Worm (Caenorhabditis elegans) whole organism, dauer: ENCODE results near the gene aqp-5.

Experiments used
- unc-62 ChIP-seq: sonication (generic microtip); optimal IDR thresholded peaks from 2 replicates; lab custom pipeline; 2017; ENCODE audit warnings: missing biosample characterization, missing genetic modification reagents, missing genetic modification characterization

Gene aqp-5

DNA sequence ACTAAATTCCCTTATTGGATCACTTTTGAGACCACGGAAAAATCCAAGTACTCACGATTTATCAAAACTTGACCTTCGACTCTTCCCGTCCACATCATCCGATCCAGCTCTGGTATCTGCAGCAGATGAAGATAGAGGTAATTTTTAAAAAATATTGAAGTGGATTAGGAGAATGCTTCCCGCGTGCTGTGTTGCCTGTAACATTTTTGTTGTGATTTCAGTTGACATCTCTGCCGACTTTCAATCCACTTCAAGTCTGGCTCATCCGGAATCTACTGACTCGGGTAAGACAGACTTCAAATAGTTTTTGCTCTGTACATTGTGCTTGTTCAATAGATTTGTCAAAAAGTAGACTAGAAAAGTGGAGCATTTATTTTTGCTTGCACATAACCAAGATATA is 16.1 kb upstream of the aqp-5 start:
- TF ChIP-seq unc-62 (GFP tag; lab: Kevin White, UChicago), result no peak

DNA sequence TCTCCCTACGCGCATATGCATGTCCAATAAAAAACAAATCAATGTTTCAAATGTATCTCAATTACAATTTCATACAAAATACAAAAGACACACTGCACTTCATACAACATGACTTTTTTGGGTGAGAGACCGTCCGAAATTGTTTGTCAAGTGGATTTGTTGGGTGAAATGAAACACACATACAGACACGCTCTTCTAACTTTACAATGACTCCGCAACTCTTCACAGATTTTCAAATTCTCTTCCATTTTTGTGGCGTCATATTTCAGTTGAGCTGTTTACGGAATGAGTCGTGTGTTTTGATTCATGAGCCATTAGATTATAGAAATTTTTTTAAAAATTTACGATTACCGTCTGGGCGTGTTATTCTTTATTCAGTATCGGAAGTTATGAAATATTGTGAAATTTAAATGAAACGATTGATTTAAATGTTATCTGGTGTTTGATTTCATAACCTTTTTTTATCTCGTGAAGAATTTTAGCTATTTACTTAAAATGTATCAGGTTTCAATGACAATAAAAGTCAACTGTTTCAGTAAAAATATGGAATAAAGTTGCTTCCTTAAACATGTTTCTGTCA is 14.6 kb upstream of the aqp-5 start:
- TF ChIP-seq unc-62 (GFP tag; lab: Kevin White, UChicago), result no peak

DNA sequence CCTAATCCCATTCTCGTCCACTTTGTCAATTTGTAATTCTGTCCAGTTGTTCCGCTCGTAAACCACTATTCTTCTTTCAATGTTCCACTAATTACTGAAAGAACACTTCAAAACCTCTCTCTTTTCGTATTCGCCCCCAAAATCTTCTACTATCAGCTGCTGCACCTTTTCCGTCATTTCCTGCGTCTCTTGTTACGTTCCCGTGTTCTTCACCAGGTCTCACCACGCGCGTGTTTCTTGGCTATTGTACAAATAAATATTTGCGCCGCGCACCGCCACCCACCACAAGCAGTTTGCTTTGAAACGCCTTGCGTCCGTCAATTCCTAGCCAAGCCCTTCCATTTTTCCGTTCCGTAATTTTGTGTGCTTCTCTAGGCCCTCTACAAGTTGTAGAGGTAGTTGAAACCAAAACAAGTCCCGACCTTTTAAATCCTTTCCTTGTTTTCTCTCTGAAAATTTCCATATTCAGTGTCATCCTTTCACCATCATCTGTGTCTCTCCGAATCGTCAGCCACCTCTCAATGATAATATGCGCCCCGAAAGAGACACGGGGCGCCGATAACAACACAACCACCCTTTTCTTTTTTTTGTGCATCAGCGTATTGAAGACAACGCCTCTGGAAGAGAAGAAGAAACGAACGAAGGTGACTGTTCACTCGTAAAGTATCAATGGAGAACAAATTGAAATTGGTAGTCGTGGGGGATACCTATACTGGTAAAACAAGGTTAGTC is 13.3 kb upstream of the aqp-5 start, which contains the start of the genes crp-1 and Y32F6B.9:
crp-1 (plus strand) TSS at position 468 of the 732 bp plus-strand sequence.
Y32F6B.9 (plus strand) TSS at position 603 of the 732 bp plus-strand sequence.
- TF ChIP-seq unc-62 (GFP tag; lab: Kevin White, UChicago), result no peak

DNA sequence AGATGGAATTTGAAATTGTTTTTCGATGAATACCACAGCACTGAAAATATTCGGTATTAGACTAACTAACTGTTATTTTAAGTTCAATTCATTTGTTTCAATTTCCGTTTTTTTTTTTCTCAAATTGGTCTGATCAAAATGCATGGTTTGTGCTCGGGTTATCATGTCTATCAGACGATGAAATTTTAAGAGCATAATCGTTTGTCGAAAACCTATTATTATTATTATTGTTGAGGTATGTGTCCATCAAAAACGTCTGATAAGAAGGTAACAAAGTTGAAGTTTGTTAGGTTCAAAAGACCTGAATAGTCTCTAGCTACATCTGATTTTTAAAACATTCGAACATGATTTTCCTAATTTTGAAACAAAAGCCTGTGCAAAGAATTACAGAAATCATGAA is 7.5 kb upstream of the aqp-5 start:
- TF ChIP-seq unc-62 (GFP tag; lab: Kevin White, UChicago), result no peak

DNA sequence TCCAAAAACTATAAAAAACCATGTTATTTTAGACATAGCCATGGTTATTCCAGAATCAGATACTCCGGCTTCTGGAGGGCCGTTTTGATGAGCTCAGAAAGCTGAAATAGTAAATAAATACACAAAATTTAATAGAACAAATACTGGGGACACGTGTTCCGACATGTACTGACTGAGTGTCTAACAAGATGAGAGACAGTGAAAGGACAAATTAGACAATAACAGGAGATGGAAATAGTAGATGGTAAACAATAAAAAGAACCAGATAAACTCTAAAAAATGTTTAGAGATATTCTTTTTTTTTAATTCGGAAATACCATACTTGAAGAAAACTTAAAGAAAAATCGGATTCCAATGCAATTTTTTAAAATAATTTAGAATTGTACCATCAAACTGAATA is 6.9 kb upstream of the aqp-5 start, which contains the start of gene Y32F6B.1:
Y32F6B.1 (minus strand) TSS at position 101 of the 400 bp plus-strand sequence.
- no peak for TF ChIP-seq unc-62 (GFP tag; lab: Kevin White, UChicago)

DNA sequence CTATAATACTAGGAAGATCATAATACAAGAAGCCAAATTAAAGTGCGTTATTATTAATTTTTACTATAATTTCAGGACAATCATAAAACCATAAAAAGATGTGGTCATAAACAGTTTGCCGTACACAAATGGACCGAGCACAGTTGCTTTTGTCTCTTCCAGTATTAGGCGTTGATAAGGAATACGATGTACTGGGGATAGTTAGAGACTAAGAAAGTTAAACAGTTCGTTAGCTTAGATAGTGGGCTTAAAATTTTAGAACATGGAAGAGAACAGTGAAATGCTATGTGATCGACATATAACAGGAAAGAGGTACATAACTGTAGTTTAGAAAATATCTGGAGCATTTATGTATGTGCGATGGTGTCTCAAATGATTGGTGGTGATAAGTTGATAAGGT is 6.2 kb upstream of the aqp-5 start:
- TF ChIP-seq unc-62 (GFP tag; lab: Kevin White, UChicago), result no peak

DNA sequence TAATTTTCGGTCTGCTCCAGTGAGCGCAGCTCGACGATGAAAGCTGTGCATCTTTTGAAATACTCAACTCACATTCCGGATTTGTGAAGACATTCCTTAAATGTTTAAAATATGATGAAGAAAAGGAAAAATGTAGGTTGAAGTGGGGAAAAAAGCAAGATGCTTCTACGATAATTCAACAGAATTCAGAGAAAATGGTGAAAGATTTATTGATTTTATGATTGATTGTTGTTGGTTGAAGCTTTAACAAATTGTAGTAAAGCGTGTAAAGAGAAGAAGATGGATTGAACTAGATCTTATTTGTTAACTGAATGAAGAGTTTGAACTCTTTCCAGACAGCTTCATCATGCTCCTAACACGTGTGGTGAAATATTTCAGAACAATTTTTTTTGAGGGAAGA is 1.5 kb upstream of the aqp-5 start, which contains the start of gene ncx-5:
ncx-5 (minus strand) TSS at position 101 of the 400 bp plus-strand sequence.
- no peak for TF ChIP-seq unc-62 (GFP tag; lab: Kevin White, UChicago)

DNA sequence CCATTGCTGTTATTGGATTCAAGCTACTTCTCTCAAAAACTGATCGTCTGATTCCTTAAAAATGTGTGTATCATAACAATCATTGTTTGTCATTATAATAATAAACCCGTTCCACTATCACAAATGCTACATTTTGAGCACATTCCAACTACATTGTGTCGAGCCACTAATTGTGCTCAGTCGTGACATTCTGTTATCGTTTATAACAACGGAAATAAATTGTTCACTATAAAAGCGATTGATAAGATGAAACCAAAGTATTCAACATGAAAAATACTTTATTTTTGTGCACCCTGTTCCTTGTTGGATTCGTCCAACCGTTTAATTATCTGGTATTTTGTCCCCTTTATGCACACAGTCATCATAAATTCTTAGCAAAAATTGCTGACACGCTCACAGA is 1.6 kb downstream of the aqp-5 start, which contains the start of gene ugt-33:
ugt-33 (plus strand) TSS at position 260 of the 400 bp plus-strand sequence.
- TF ChIP-seq unc-62 (GFP tag; lab: Kevin White, UChicago), result no peak

DNA sequence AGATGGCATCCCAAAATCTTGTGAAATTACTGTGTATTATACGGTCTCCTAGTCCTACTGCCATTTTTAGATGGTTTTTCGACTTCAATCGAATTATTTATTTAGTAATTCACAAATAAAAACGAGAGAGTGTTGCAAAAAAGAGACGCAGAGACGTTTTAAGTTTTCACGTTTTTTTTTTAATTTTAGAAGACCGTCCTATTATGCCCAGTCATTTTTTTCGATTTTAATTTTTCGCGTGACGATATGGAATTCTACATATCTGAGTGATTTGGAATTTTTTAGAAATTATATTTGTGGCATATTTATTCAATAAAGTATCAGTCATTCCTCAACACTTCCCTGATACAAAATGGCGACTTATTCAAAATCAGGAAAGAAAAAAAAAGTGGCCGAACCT is 5.2 kb downstream of the aqp-5 start, which contains the start of gene C35A5.4:
C35A5.4 (plus strand) TSS at position 301 of the 400 bp plus-strand sequence.
- TF ChIP-seq unc-62 (GFP tag; lab: Kevin White, UChicago), result no peak

DNA sequence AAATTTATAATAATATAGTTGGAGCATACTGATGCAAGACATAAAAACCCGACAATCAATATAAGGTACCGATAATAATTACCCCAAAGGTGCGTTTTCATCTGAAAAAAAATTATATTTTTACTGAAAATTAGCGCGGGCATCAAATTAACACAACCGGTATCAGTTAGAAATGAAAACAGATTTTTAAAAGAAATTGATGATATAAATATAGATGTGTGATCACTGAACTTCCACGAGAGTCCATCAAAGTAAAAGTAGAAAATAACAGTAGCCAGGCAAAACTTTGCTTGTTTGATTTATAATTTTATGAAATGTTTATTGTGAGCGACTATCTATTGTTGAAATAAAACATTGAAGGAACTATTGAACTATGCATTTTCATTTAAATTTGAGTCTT is 9.8 kb downstream of the aqp-5 start, which contains the start of gene C35A5.3:
C35A5.3 (minus strand) TSS at position 101 of the 400 bp plus-strand sequence.
- no peak for TF ChIP-seq unc-62 (GFP tag; lab: Kevin White, UChicago)

DNA sequence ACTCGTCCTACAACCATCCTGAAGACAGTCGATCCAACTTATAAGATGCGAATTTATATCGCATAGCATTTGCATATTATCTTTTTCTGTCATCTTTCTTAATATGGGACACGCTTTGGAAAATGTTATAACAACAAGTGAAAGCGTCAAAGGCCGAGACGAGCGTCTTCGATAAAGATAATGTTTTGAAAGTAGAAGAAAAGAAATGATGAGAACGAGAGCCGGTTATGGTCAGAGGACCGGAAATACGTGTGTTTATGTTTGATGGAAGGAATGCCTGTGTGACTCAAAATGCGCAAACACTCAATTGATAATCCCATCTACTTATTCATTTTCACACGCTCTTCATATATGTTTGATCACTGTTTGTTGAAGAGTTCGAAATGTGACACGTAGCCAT is 11.5 kb downstream of the aqp-5 start, which contains the start of gene C35A5.11:
C35A5.11 (minus strand) TSS at position 101 of the 400 bp plus-strand sequence.
- no peak for TF ChIP-seq unc-62 (GFP tag; lab: Kevin White, UChicago)

DNA sequence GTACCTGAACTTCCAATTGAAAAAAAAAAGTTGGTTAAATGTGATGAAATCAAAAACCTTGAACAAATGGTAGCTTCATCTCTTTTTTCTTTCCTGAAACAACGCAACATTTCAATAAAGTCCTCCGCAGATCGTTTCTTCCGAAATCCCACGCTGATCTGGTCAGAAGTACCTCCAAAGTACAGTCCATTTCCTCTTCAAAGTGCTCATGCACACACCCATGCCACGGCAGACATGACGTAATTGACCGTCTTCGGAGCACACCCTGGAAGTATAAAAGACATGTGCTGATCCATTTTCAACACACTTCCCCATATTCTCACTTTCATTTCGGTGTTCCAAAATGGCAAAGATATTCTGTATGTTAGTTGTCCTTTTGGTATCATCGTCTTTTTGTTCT is 12.3 kb downstream of the aqp-5 start, which contains the start of gene C35A5.10:
C35A5.10 (plus strand) TSS at position 301 of the 400 bp plus-strand sequence.
- no peak for TF ChIP-seq unc-62 (GFP tag; lab: Kevin White, UChicago)

DNA sequence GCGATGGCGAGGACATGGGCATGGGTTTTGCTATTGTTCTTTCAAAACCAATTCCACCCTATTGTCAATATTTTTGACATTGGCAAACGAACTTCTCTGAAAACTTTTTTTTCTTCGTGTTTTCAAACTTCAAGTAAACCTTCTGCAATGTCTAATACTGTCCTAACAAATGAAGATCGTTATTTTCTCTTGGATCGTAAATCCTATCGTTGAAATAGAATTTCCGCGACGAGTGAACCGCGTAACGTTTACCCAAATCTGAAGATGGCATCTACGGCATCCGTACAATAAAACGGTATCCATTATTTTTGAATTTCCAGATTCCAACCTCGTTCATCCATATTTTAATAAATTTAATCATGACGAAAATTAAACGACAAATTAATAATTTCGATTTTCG is 14.0 kb downstream of the aqp-5 start, which contains the start of gene C35A5.5:
C35A5.5 (plus strand) TSS at position 301 of the 400 bp plus-strand sequence.
- TF ChIP-seq unc-62 (GFP tag; lab: Kevin White, UChicago), result no peak

DNA sequence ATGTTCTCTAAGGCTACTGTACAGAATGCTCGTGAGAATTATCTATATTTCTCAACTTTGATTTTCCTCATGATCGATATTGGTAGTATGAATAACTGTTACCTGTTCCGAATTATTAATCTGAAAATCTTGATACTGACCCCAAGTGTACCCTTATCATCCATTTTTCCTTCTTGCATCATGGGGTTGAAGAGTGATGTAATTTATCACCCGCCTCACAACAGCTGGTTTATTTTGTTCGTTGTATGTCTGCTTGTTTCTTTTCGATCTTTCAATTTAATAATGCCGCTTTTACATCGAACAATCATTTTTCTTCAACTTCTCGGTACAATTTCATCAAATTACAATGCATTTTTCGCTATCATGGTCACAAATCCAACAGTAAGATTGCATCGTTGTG is 17.3 kb downstream of the aqp-5 start, which contains the start of gene C35A5.6:
C35A5.6 (plus strand) TSS at position 283 of the 400 bp plus-strand sequence.
- no peak for TF ChIP-seq unc-62 (GFP tag; lab: Kevin White, UChicago)

DNA sequence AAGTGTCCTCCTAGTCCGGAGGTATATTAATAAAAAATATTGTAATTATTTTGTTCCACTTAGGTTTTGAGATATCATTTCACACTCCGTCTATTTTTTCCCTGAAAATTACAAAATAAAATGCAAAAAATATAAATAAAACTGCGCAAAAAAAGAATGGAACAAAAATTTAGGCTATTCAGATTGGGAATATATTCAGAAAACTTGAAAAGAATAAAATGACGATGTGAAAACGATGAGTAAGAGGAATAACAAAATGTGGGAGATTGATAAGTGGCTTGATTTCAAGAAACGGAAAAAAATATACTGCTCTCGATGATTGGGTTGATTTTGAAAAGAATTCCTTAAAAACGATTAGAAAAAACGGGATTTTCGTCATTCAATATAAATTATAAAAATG is 22.7 kb downstream of the aqp-5 start, which contains the start of gene dmsr-8:
dmsr-8 (minus strand) TSS at position 101 of the 400 bp plus-strand sequence.
- no peak for TF ChIP-seq unc-62 (GFP tag; lab: Kevin White, UChicago)

DNA sequence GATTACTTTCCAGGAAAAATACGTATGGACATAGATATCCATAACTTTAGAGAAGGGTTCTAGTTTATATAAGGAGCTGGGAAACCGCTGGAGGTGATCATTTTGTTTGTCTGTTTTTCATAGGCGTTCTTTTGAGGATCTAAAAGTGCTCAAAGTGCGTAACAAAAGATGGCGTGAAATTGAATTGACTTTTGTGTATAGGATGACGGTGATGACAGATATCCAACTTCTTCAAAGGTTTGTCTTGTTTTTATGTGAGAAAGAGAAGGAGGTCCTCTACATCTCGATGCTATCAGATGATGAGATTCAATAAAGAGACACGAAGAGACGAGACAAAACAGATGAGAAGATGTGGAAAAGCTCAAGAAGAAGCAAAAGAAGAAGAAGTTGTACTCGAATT is 25.2 kb downstream of the aqp-5 start:
- no peak for TF ChIP-seq unc-62 (GFP tag; lab: Kevin White, UChicago)
